Worm (Caenorhabditis elegans): ENCODE measurements around the gene ccdc-55.
A peak's percentile ranks its signal among the peaks of the same experiment; 100 is the strongest.

Gene ccdc-55

DNA sequence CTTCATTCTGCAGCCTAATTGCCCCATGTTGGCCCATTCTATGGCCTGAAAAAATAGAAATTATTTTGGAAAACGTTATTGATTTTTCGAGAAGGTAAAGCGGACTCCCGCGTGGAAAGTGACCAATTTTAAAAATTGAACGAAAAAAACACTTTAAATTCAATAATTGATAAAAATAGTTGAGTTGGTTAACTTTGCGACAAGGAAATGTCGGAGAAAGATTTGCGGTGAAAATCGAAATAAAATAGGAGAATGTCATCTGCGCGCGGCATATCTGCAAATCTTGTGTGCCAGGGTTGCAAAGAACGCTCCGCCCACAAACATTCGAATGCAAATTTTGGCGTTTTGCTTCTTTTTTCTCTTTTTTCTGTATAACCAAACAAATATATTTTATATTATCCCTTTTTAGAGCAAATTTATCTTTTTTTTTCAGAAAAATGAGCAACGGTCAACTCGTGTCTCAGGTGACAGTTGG lies 2.4 kb upstream of the ccdc-55 start, which contains the start of the genes rnf-121 and C16C10.4 (continued):
- no peak for TF ChIP-seq mdl-1 (tag; optimal IDR thresholded peaks at IDR 0.05)
- no peak for TF ChIP-seq ceh-82 (tag; optimal IDR thresholded peaks at IDR 0.05)
- no peak for TF ChIP-seq dmd-4 (tag; optimal IDR thresholded peaks at IDR 0.05)
- TF ChIP-seq elt-1 (tag; optimal IDR thresholded peaks at IDR 0.05) = no peak
- no peak for TF ChIP-seq nhr-25 (tag; optimal IDR thresholded peaks at IDR 0.05)
- peak; percentile 69 for TF ChIP-seq mab-5 (tag; optimal IDR thresholded peaks at IDR 0.05)
- TF ChIP-seq elt-3 (tag; optimal IDR thresholded peaks at IDR 0.05) = no peak
- TF ChIP-seq fos-1 (tag; optimal IDR thresholded peaks at IDR 0.05) = peak; percentile 1
- peak; percentile 56 for TF ChIP-seq lin-13 (GFP tag; optimal IDR thresholded peaks at IDR 0.05)
- TF ChIP-seq nhr-11 (tag; optimal IDR thresholded peaks at IDR 0.05) = no peak
- peak; percentile 73 for TF ChIP-seq sma-3 (GFP tag; optimal IDR thresholded peaks at IDR 0.05)
- peak; percentile 31 for TF ChIP-seq R02D3.7 (tag; optimal IDR thresholded peaks at IDR 0.05)
- TF ChIP-seq ZK546.5 (tag; optimal IDR thresholded peaks at IDR 0.05) = no peak
- no peak for TF ChIP-seq peb-1 (tag; optimal IDR thresholded peaks at IDR 0.05)
- no peak for TF ChIP-seq aly-2 (tag; optimal IDR thresholded peaks at IDR 0.05)
- TF ChIP-seq F13H6.1 (tag; optimal IDR thresholded peaks at IDR 0.05) = no peak
- TF ChIP-seq unc-62 (GFP tag; optimal IDR thresholded peaks at IDR 0.05) = no peak
- peak; percentile 72 for TF ChIP-seq unc-55 (GFP tag; optimal IDR thresholded peaks at IDR 0.05)
- no peak for TF ChIP-seq nhr-237 (tag; optimal IDR thresholded peaks at IDR 0.05)

DNA sequence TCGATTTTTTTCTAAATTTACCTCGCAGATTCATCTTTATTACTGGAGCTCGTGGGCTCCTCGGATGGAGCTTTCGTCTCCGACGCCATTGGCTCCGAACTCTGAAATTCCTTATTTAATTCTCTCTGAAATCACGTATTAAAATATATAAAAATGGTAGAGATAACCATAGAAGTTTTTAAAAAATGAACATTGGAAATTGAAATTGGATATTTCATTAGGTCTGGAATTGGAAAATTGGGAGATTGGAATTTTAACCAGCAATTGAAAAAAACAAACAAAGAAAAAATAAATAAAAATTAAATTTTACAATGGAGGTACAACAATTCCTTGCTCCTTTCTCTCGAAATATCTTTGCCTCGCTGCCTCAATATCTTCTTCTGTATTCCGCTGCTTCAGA lies 1.8 kb downstream of the ccdc-55 start, which contains the start of gene rnf-5:
Gene rnf-5 (minus strand): TSS at position 101 of the 400 bp plus-strand sequence.
- TF ChIP-seq peb-1 (tag; optimal IDR thresholded peaks at IDR 0.05) (no peak), ztf-4 (tag; optimal IDR thresholded peaks at IDR 0.05) (no peak), ceh-16 (tag; optimal IDR thresholded peaks at IDR 0.05) (no peak), elt-1 (tag; optimal IDR thresholded peaks at IDR 0.05) (no peak), alr-1 (tag; optimal IDR thresholded peaks at IDR 0.05) (no peak), lin-39 (tag; optimal IDR thresholded peaks at IDR 0.05) (no peak), nhr-237 (tag; optimal IDR thresholded peaks at IDR 0.05) (no peak)

DNA sequence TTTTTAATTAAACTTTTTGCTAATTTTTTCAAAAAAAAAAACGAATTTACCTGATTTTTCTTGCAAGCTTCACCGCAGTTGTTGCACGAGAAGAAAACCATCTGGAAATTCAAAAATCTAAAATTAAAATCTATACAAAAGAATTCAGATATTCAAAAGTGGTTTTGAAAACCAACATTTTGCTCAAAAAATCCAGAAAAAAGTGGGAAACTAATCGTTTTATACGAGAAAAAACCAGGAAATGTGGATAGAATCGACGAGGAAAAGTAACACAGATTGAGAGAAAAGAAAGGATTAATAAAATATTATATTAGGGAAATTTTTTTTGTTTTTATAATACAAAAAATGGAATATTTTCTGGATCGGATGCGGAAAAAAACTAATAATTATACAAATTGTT lies 4.5 kb downstream of the ccdc-55 start, which contains the start of gene C16C10.8:
Gene C16C10.8 (minus strand): TSS at position 101 of the 400 bp plus-strand sequence.
- TF ChIP-seq mab-5 (tag; optimal IDR thresholded peaks at IDR 0.05) = no peak
- no peak for TF ChIP-seq C34F6.9 (tag; optimal IDR thresholded peaks at IDR 0.05)
- TF ChIP-seq elt-3 (tag; optimal IDR thresholded peaks at IDR 0.05) = no peak
- no peak for TF ChIP-seq F13H6.1 (tag; optimal IDR thresholded peaks at IDR 0.05)
- TF ChIP-seq sem-4 (tag; optimal IDR thresholded peaks at IDR 0.05) = no peak
- no peak for TF ChIP-seq nhr-25 (tag; optimal IDR thresholded peaks at IDR 0.05)
- TF ChIP-seq dmd-4 (tag; optimal IDR thresholded peaks at IDR 0.05) = no peak
- no peak for TF ChIP-seq lin-11 (tag; optimal IDR thresholded peaks at IDR 0.05)
- TF ChIP-seq nhr-6 (tag; optimal IDR thresholded peaks at IDR 0.05) = no peak
- TF ChIP-seq nhr-10 (tag; optimal IDR thresholded peaks at IDR 0.05) = no peak
- no peak for TF ChIP-seq mbf-1 (tag; optimal IDR thresholded peaks at IDR 0.05)
- TF ChIP-seq skn-1 (tag; optimal IDR thresholded peaks at IDR 0.05) = no peak

DNA sequence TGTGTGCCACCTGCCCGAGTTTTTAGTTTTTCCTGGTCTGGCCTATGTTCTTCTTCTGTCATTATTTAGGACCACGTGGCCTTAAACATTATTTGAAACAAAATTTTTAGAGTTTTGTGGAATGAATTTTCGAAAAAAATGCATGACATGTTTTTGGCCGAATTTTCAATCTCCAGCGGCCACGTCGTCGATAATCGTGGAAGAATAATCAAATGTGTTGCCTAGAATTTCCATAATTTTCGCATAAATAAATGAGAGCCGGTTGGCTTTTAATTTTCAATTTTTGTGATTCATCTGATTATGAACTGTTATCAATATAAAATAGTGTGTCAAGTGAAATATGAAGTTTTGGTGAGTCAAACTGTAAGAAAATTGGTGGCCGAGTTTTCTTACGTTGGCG lies 7.6 kb downstream of the ccdc-55 start, which contains the start of gene C01G12.16:
Gene C01G12.16 (plus strand): TSS at position 301 of the 400 bp plus-strand sequence.
- TF ChIP-seq snpc-4 (tag; optimal IDR thresholded peaks at IDR 0.05) (no peak), crh-2 (tag; optimal IDR thresholded peaks at IDR 0.05) (no peak), elt-3 (tag; optimal IDR thresholded peaks at IDR 0.05) (no peak)

DNA sequence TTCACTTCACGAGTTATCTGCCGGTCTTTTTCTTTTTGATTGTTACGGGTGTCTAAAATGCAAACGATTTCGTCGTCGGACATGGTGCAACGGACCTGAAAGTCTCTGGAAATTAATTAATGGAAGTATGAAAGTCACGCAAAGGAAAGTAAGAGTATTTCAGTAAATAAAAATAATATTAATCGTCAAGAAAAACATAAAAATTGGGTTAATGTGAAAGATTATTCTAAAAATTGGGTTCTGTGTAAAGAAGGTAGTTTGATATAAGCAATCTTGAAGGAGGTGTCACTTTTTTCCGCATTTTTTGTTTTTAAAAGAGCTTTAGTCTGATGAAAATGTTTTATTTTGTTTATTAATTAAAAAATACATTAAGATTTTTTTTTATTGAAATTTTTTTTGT lies 11.3 kb downstream of the ccdc-55 start, which contains the start of gene C16C10.9:
Gene C16C10.9 (minus strand): TSS at position 101 of the 400 bp plus-strand sequence.
- TF ChIP-seq ceh-82 (tag; optimal IDR thresholded peaks at IDR 0.05) = no peak
- no peak for TF ChIP-seq ztf-4 (tag; optimal IDR thresholded peaks at IDR 0.05)
- no peak for TF ChIP-seq unc-62 (GFP tag; optimal IDR thresholded peaks at IDR 0.05)
- no peak for TF ChIP-seq peb-1 (tag; optimal IDR thresholded peaks at IDR 0.05)
- no peak for TF ChIP-seq nhr-23 (tag; optimal IDR thresholded peaks at IDR 0.05)
- TF ChIP-seq mab-5 (tag; optimal IDR thresholded peaks at IDR 0.05) = no peak
- TF ChIP-seq egl-27 (tag; optimal IDR thresholded peaks at IDR 0.05) = no peak
- TF ChIP-seq mbf-1 (tag; optimal IDR thresholded peaks at IDR 0.05) = no peak
- no peak for TF ChIP-seq ztf-1 (GFP tag; conservative IDR thresholded peaks at IDR 0.05)
- TF ChIP-seq blmp-1 (tag; optimal IDR thresholded peaks at IDR 0.05; ENCODE audit: insufficient read depth) = no peak
- TF ChIP-seq aly-2 (tag; optimal IDR thresholded peaks at IDR 0.05) = no peak
- TF ChIP-seq nhr-12 (tag; optimal IDR thresholded peaks at IDR 0.05) = no peak

Measured in whole organism, L2 larva.